Worm (Caenorhabditis elegans) whole organism, young adult: Measurements from ENCODE around the gene srv-17.

ENCODE experiments used
- B0019.2 ChIP-seq: fragments of 200-800 bp; sonication (Bioruptor generic); conservative IDR thresholded peaks from 2 replicates; pipeline ENCODE4 v1.3.6; 2022; ENCODE audit warnings: missing genetic modification reagents, missing genetic modification characterization, missing compliant biosample characterization
- F49E8.2 ChIP-seq: sonication (generic microtip); optimal IDR thresholded peaks from 3 replicates; lab custom pipeline; 2017; ENCODE audit warnings: missing genetic modification characterization, mild to moderate bottlenecking, missing compliant biosample characterization, antibody characterized with exemption, moderate library complexity; ENCODE audit not compliant: insufficient read depth
- F52B5.7 ChIP-seq: sonication (generic microtip); optimal IDR thresholded peaks from 2 replicates; lab custom pipeline; 2016; ENCODE audit warnings: mild to moderate bottlenecking, missing genetic modification characterization, missing compliant biosample characterization
- aptf-3 ChIP-seq: fragments of 200-800 bp; sonication (Bioruptor generic); IDR thresholded peaks from 2 replicates; pipeline ENCODE4 v1.3.6; 2022; ENCODE audit warnings: missing genetic modification characterization, missing compliant biosample characterization
- bed-2 ChIP-seq: fragments of 200-800 bp; sonication (Bioruptor generic); IDR thresholded peaks from 2 replicates; pipeline ENCODE4 v1.3.6; 2022; ENCODE audit warnings: missing genetic modification reagents, missing genetic modification characterization, missing compliant biosample characterization
- egl-18 ChIP-seq: fragments of 200-800 bp; sonication (Bioruptor generic); IDR thresholded peaks from 2 replicates; pipeline ENCODE4 v1.3.6; 2022; ENCODE audit warnings: missing genetic modification reagents, missing genetic modification characterization, missing compliant biosample characterization
- egrh-3 ChIP-seq: fragments of 200-800 bp; sonication (Bioruptor generic); IDR thresholded peaks from 2 replicates; pipeline ENCODE4 v1.3.6; 2022; ENCODE audit warnings: missing genetic modification reagents, missing genetic modification characterization, missing compliant biosample characterization
- hlh-26 ChIP-seq: fragments of 200-800 bp; sonication (Bioruptor generic); conservative IDR thresholded peaks from 2 replicates; pipeline ENCODE4 v1.3.6; 2022; ENCODE audit warnings: missing genetic modification reagents, missing genetic modification characterization, missing compliant biosample characterization
- madf-6 ChIP-seq: fragments of 200-800 bp; sonication (Bioruptor generic); IDR thresholded peaks from 2 replicates; pipeline ENCODE4 v1.3.6; 2022; ENCODE audit warnings: missing genetic modification reagents, missing genetic modification characterization, missing compliant biosample characterization
- nfya-2 ChIP-seq: fragments of 200-800 bp; sonication (Bioruptor generic); IDR thresholded peaks from 2 replicates; pipeline ENCODE4 v1.3.6; 2022; ENCODE audit warnings: missing genetic modification reagents, missing genetic modification characterization, missing compliant biosample characterization
- sea-2 ChIP-seq: fragments of 200-800 bp; sonication (Bioruptor generic); IDR thresholded peaks from 2 replicates; pipeline ENCODE4 v1.3.6; 2022; ENCODE audit warnings: missing genetic modification characterization, missing compliant biosample characterization
- snpc-4 ChIP-seq, 5 experiments: fragments of 150-350 bp in 1 of 5; sonication (generic microtip) in 4 of 5; optimal IDR thresholded peaks; 2 replicates each; lab custom pipeline; 2014 to 2018; ENCODE audit warnings: missing genetic modification characterization in 5 of 5, missing biosample characterization in 3 of 5, antibody characterized with exemption in 2 of 5, mild to moderate bottlenecking in 2 of 5, missing compliant biosample characterization in 2 of 5, missing genotype in 2 of 5, moderate library complexity in 2 of 5, missing genetic modification reagents in 1 of 5
- unc-62 ChIP-seq: fragments of 150-350 bp; optimal IDR thresholded peaks from 2 replicates; lab custom pipeline; 2014; ENCODE audit warnings: missing biosample characterization, missing genetic modification reagents, missing genetic modification characterization
- zim-3 ChIP-seq: sonication (generic microtip); optimal IDR thresholded peaks from 2 replicates; lab custom pipeline; 2017; ENCODE audit warnings: mild to moderate bottlenecking, missing genetic modification characterization, moderate library complexity, missing compliant biosample characterization

DNA sequence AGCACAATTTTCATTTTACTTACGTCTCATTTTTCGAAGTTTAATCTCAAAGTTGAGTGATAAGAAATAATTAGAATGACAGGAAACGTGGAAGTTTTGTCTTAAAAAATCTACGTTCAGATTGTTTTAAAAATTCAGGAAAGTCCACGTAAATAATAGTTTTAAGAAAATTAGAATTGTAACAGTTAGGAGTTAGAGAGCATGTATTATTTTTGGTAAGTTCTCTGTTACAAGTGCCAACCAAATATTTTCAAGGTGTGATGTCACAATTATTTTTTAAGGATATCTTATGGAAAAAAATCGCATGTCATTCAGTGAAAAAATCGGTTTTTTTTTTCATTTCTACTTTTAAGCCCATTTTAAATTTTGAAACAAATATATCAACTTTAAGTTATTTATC, 14.5 kb upstream of the srv-17 start, which contains the start of gene H04M03.11:
- no peak for TF ChIP-seq aptf-3 (GFP tag; lab: Robert Waterston, UW)
- no peak for TF ChIP-seq nfya-2 (GFP tag; lab: Robert Waterston, UW)
- TF ChIP-seq snpc-4 (GFP tag; optimal IDR thresholded peaks at IDR 0.05; lab: Kevin White, UChicago) = no peak
- TF ChIP-seq snpc-4 (tag; optimal IDR thresholded peaks at IDR 0.05; lab: Kevin White, UChicago) = no peak
- no peak for TF ChIP-seq egl-18 (GFP tag; lab: Robert Waterston, UW)
- TF ChIP-seq hlh-26 (GFP tag; lab: Robert Waterston, UW) = no peak
- no peak for TF ChIP-seq B0019.2 (GFP tag; lab: Robert Waterston, UW)
- TF ChIP-seq zim-3 = no peak
- TF ChIP-seq F52B5.7 (tag; lab: Kevin White, UChicago) = no peak
- no peak for TF ChIP-seq F49E8.2 (tag; lab: Kevin White, UChicago)
- no peak for TF ChIP-seq egrh-3 (GFP tag; lab: Robert Waterston, UW)
- TF ChIP-seq madf-6 (GFP tag; lab: Robert Waterston, UW) = no peak
- TF ChIP-seq sea-2 (GFP tag; lab: Robert Waterston, UW) = no peak
- no peak for TF ChIP-seq bed-2 (GFP tag; lab: Robert Waterston, UW)
- TF ChIP-seq unc-62 (GFP tag; lab: Kevin White, UChicago) = no peak
